Fruit fly (Drosophila melanogaster): ENCODE data around the gene CG4360.

Gene CG4360

dm6 chr3R:20332688-20333087, 4.9 kb upstream of the CG4360 start (continued):
- TF ChIP-seq CG17385 (GFP tag; optimal IDR thresholded peaks at IDR 0.05) (no peak), abd-A (tag; optimal IDR thresholded peaks at IDR 0.05) (peak; percentile 47), Pdp1 (GFP tag; optimal IDR thresholded peaks at IDR 0.05) (peak in 1 of 2 experiments; percentile 40), CG3838 (GFP tag; optimal IDR thresholded peaks at IDR 0.05) (no peak), NFAT (GFP tag; IDR thresholded peaks at IDR 0.05) (no peak), Ravus (GFP tag; IDR thresholded peaks at IDR 0.05) (no peak), Oli (tag; optimal IDR thresholded peaks at IDR 0.05) (peak; percentile 0), slp2 (GFP tag; optimal IDR thresholded peaks at IDR 0.05) (no peak), z (GFP tag; IDR thresholded peaks at IDR 0.05) (no peak), Bdp1 (GFP tag; optimal IDR thresholded peaks at IDR 0.05) (no peak), Awh (GFP tag; IDR thresholded peaks at IDR 0.05) (no peak), wek (GFP tag; optimal IDR thresholded peaks at IDR 0.05) (no peak), CG11504 (tag; optimal IDR thresholded peaks at IDR 0.05) (peak; percentile 21), Dek (tag; optimal IDR thresholded peaks at IDR 0.05) (no peak)

dm6 chr3R:20318166-20318690, 9.6 kb downstream of the CG4360 start:
- TF ChIP-seq CG2120 (GFP tag; optimal IDR thresholded peaks at IDR 0.05), result peak; percentile 6
- TF ChIP-seq Med (GFP tag), result peak; percentile 77
- TF ChIP-seq CG18599 (GFP tag; optimal IDR thresholded peaks at IDR 0.05), result peak; percentile 3
- peak; percentile 16 for TF ChIP-seq CG15269 (tag; optimal IDR thresholded peaks at IDR 0.05)
- TF ChIP-seq CG7271 (tag; optimal IDR thresholded peaks at IDR 0.05), result no peak
- 0 out of 2 replicates have a peak, but pooled peaks have one; percentile 7 for TF ChIP-seq CG32532 (GFP tag; IDR thresholded peaks at IDR 0.05)
- no peak for TF ChIP-seq Hey (tag; optimal IDR thresholded peaks at IDR 0.05)
- TF ChIP-seq CkIIα-i1 (GFP tag; IDR thresholded peaks at IDR 0.05), result no peak
- peak; percentile 94 for TF ChIP-seq CG10274 (GFP tag; optimal IDR thresholded peaks at IDR 0.05)

- TF ChIP-seq Fer2 (tag; optimal IDR thresholded peaks at IDR 0.05), result no peak
- no peak for TF ChIP-seq CG12104 (GFP tag; optimal IDR thresholded peaks at IDR 0.05)
- no peak for TF ChIP-seq CG11695 (GFP tag; IDR thresholded peaks at IDR 0.05)
- no peak for TF ChIP-seq CG12942 (GFP tag; optimal IDR thresholded peaks at IDR 0.05)
- no peak for TF ChIP-seq BEAF-32 (GFP tag; optimal IDR thresholded peaks at IDR 0.05)
- peak; percentile 71; the same call in 1 of the 4 replicates for TF ChIP-seq chinmo (GFP tag; IDR thresholded peaks at IDR 0.05; ENCODE audit: partially characterized antibody)
- TF ChIP-seq NC2α (GFP tag; optimal IDR thresholded peaks at IDR 0.05), result no peak
- TF ChIP-seq sqz (GFP tag; optimal IDR thresholded peaks at IDR 0.05), result no peak
- no peak for TF ChIP-seq NFAT (GFP tag; IDR thresholded peaks at IDR 0.05)
- TF ChIP-seq Atf6 (GFP tag; IDR thresholded peaks at IDR 0.05), result peak; percentile 18; the same call in 1 of the 2 replicates
- no peak for TF ChIP-seq fd64A (GFP tag; optimal IDR thresholded peaks at IDR 0.05)
- peak; percentile 9 for TF ChIP-seq CG34376 (GFP tag; optimal IDR thresholded peaks at IDR 0.05)
- TF ChIP-seq CG9437 (GFP tag; optimal IDR thresholded peaks at IDR 0.05), result no peak
- no peak for TF ChIP-seq Vsx1 (GFP tag; optimal IDR thresholded peaks at IDR 0.05)
- peak; percentile 24 for TF ChIP-seq CG12071 (GFP tag; optimal IDR thresholded peaks at IDR 0.05)
- TF ChIP-seq run (tag; optimal IDR thresholded peaks at IDR 0.05), result no peak
- peak; percentile 82 for TF ChIP-seq sug (tag; optimal IDR thresholded peaks at IDR 0.05)
- no peak for TF ChIP-seq zfh1 (GFP tag; IDR thresholded peaks at IDR 0.05)
- TF ChIP-seq Trl (optimal IDR thresholded peaks at IDR 0.05), result peak in 1 of 2 experiments; percentile 41
- TF ChIP-seq Trl (GFP tag; optimal IDR thresholded peaks at IDR 0.05), result no peak
- no peak for TF ChIP-seq rib (GFP tag; IDR thresholded peaks at IDR 0.05)
- peak; percentile 25 for TF ChIP-seq cg (GFP tag; optimal IDR thresholded peaks at IDR 0.05)
- peak; percentile 70 for TF ChIP-seq mirr (GFP tag; optimal IDR thresholded peaks at IDR 0.05)
- TF ChIP-seq GATAe (GFP tag; conservative IDR thresholded peaks at IDR 0.05), result no peak
- TF ChIP-seq CG10543 (GFP tag; optimal IDR thresholded peaks at IDR 0.05), result peak; percentile 87
Measured at dm6 chr3R:20317402-20318165, 10.2 kb downstream of the CG4360 start.

Measured in whole organism, embryonic.